Fruit fly (Drosophila melanogaster) whole organism, prepupa: ENCODE measurements around the gene CG42747.
A peak's percentile ranks its signal among the peaks of the same experiment; 100 is the strongest.

Experiments used
- CG10631 ChIP-seq: fragments of 200-800 bp; sonication (Bioruptor generic); optimal IDR thresholded peaks from 2 replicates; lab custom pipeline; 2016; ENCODE audit warnings: missing biosample characterization, missing genetic modification characterization
- CG3919 ChIP-seq: fragments of 200-800 bp; sonication (Bioruptor generic); optimal IDR thresholded peaks from 3 replicates; lab custom pipeline; 2016; ENCODE audit warnings: missing biosample characterization, missing genetic modification characterization
- CG8319 ChIP-seq: fragments of 200-800 bp; sonication (Bioruptor generic); optimal IDR thresholded peaks from 3 replicates; lab custom pipeline; 2016; ENCODE audit warnings: missing biosample characterization, missing genetic modification characterization
- Lpt ChIP-seq: fragments of 200-800 bp; sonication (Bioruptor generic); optimal IDR thresholded peaks from 3 replicates; lab custom pipeline; 2016; ENCODE audit warnings: missing biosample characterization, missing genetic modification characterization
- acj6 ChIP-seq: fragments of 200-800 bp; sonication (Bioruptor generic); optimal IDR thresholded peaks from 3 replicates; lab custom pipeline; 2016; ENCODE audit warnings: missing biosample characterization, missing genetic modification characterization

dm6 chr3L:6359205-6359604, 41.2 kb upstream of the CG42747 start:
- peak; percentile 55 for TF ChIP-seq acj6
- TF ChIP-seq CG10631 (GFP tag; lab: Kevin White, UChicago): peak; percentile 66
- TF ChIP-seq Lpt (GFP tag; lab: Kevin White, UChicago): no peak
- peak; percentile 81 for TF ChIP-seq CG3919 (GFP tag; lab: Kevin White, UChicago)
- TF ChIP-seq CG8319: peak; percentile 33
